Worm (Caenorhabditis elegans) whole organism, L1 larva: ENCODE measurements around the gene srd-34.

Source experiments
- ama-1 ChIP-seq: fragments of 150-350 bp; optimal IDR thresholded peaks from 2 replicates; lab custom pipeline; 2014
- efl-1 ChIP-seq, 4 experiments: fragments of 150-350 bp; optimal IDR thresholded peaks in 3 of 4; peaks in 1 of 4; 1 replicate in 1 of 4; 2 replicates in 3 of 4; lab custom pipeline; 2014; ENCODE audit warnings: missing biosample characterization in 2 of 4, missing genetic modification characterization in 2 of 4, missing genetic modification reagents in 2 of 4
- fos-1 ChIP-seq: fragments of 150-350 bp; optimal IDR thresholded peaks from 2 replicates; lab custom pipeline; 2014; ENCODE audit warnings: missing biosample characterization, missing genetic modification characterization
- hlh-17 ChIP-seq: fragments of 200-800 bp; sonication (Bioruptor generic); optimal IDR thresholded peaks from 2 replicates; lab custom pipeline; 2018; ENCODE audit warnings: missing genetic modification characterization, mild to moderate bottlenecking, missing compliant biosample characterization, moderate library complexity, borderline replicate concordance
- isw-1 ChIP-seq: fragments of 200-800 bp; sonication (Bioruptor generic); IDR thresholded peaks from 2 replicates; pipeline ENCODE4 v1.3.6; 2022; ENCODE audit warnings: missing genetic modification characterization, missing compliant biosample characterization
- nhr-11 ChIP-seq: fragments of 150-350 bp; optimal IDR thresholded peaks from 2 replicates; lab custom pipeline; 2014; ENCODE audit warnings: missing biosample characterization, missing genetic modification characterization
- nhr-12 ChIP-seq: sonication (generic microtip); optimal IDR thresholded peaks from 2 replicates; lab custom pipeline; 2017; ENCODE audit warnings: missing biosample characterization, missing genetic modification characterization
- pqm-1 ChIP-seq: sonication (generic microtip); optimal IDR thresholded peaks from 3 replicates; lab custom pipeline; 2017; ENCODE audit warnings: missing biosample characterization, missing genetic modification characterization
- skn-1 ChIP-seq: fragments of 150-350 bp; optimal IDR thresholded peaks from 2 replicates; lab custom pipeline; 2014; ENCODE audit warnings: missing biosample characterization, missing genetic modification characterization
- snpc-4 ChIP-seq: fragments of 150-350 bp; optimal IDR thresholded peaks from 2 replicates; lab custom pipeline; 2014; ENCODE audit warnings: missing biosample characterization, missing genetic modification characterization
- unc-130 ChIP-seq: fragments of 150-350 bp; optimal IDR thresholded peaks from 2 replicates; lab custom pipeline; 2017; ENCODE audit warnings: missing biosample characterization, missing genetic modification characterization, inconsistent platforms
- unc-62 ChIP-seq: fragments of 150-350 bp; optimal IDR thresholded peaks from 2 replicates; lab custom pipeline; 2014; ENCODE audit warnings: missing biosample characterization, missing genetic modification reagents, missing genetic modification characterization
- xbp-1 ChIP-seq: sonication (generic microtip); optimal IDR thresholded peaks from 2 replicates; lab custom pipeline; 2016; ENCODE audit warnings: missing genetic modification characterization, missing compliant biosample characterization
- ztf-4 ChIP-seq: fragments of 150-350 bp; optimal IDR thresholded peaks from 2 replicates; lab custom pipeline; 2014; ENCODE audit warnings: missing biosample characterization, missing genetic modification characterization

- no peak for TF ChIP-seq pqm-1
- TF ChIP-seq ama-1 = no peak
- TF ChIP-seq skn-1 (tag; lab: Kevin White, UChicago) = no peak
- TF ChIP-seq nhr-11 (tag; lab: Kevin White, UChicago) = no peak
- no peak for TF ChIP-seq snpc-4 (tag; lab: Kevin White, UChicago)
- no peak for TF ChIP-seq ztf-4 (tag; lab: Kevin White, UChicago)
- TF ChIP-seq hlh-17 (GFP tag; lab: Kevin White, UChicago) = no peak
- TF ChIP-seq unc-130 = no peak
- TF ChIP-seq unc-62 (GFP tag; lab: Kevin White, UChicago) = no peak
- no peak for TF ChIP-seq isw-1
- TF ChIP-seq efl-1 (optimal IDR thresholded peaks at IDR 0.05; lab: Kevin White, UChicago) = no peak
- TF ChIP-seq efl-1 (GFP tag; optimal IDR thresholded peaks at IDR 0.05 in 1 of 2; lab: Kevin White, UChicago) = no peak
- TF ChIP-seq nhr-12 (tag; lab: Kevin White, UChicago) = no peak
- no peak for TF ChIP-seq xbp-1 (tag; lab: Kevin White, UChicago)
- no peak for TF ChIP-seq fos-1 (tag; lab: Kevin White, UChicago)
Observed at ce11 chrV:10588694-10589093, 39.8 kb upstream of the srd-34 start, which contains the start of gene srg-32.
